Worm (Caenorhabditis elegans) whole organism, midembryonic: ENCODE results near the gene F11E6.4.

ENCODE experiments used
- T22C8.4 ChIP-seq: fragments of 200-800 bp; sonication (Bioruptor generic); IDR thresholded peaks from 2 replicates; pipeline ENCODE4 v1.3.6; 2022; ENCODE audit warnings: missing genetic modification characterization, missing compliant biosample characterization
- cog-1 ChIP-seq: sonication (generic microtip); optimal IDR thresholded peaks from 2 replicates; lab custom pipeline; 2016; ENCODE audit warnings: missing genetic modification characterization, missing compliant biosample characterization
- flt-1 ChIP-seq: fragments of 200-800 bp; sonication (Bioruptor generic); IDR thresholded peaks from 2 replicates; pipeline ENCODE4 v1.3.6; 2022; ENCODE audit warnings: missing genetic modification characterization, missing compliant biosample characterization
- klf-2 ChIP-seq: fragments of 200-800 bp; sonication (Bioruptor generic); conservative IDR thresholded peaks from 2 replicates; pipeline ENCODE4 v1.3.6; 2022; ENCODE audit warnings: missing genetic modification reagents, missing genetic modification characterization, missing compliant biosample characterization
- med-1 ChIP-seq: sonication (generic microtip); optimal IDR thresholded peaks from 2 replicates; lab custom pipeline; 2017; ENCODE audit warnings: missing genetic modification characterization, mild to moderate bottlenecking, missing compliant biosample characterization, antibody characterized with exemption, missing genetic modification reagents; ENCODE audit not compliant: insufficient read depth
- ref-1 ChIP-seq: fragments of 200-800 bp; sonication (Bioruptor generic); conservative IDR thresholded peaks from 2 replicates; pipeline ENCODE4 v1.3.6; 2022; ENCODE audit warnings: missing genetic modification reagents, missing genetic modification characterization, missing compliant biosample characterization
- tab-1 ChIP-seq: fragments of 200-800 bp; sonication (Bioruptor generic); IDR thresholded peaks from 2 replicates; pipeline ENCODE4 v1.3.6; 2022; ENCODE audit warnings: missing genetic modification characterization, missing compliant biosample characterization
- ztf-23 ChIP-seq: fragments of 200-800 bp; sonication (Bioruptor generic); IDR thresholded peaks from 2 replicates; pipeline ENCODE4 v1.3.6; 2022; ENCODE audit warnings: missing genetic modification reagents, missing genetic modification characterization, missing compliant biosample characterization
- ztf-29 ChIP-seq: fragments of 200-800 bp; sonication (Bioruptor generic); IDR thresholded peaks from 2 replicates; pipeline ENCODE4 v1.3.6; 2022; ENCODE audit warnings: missing genetic modification reagents, missing genetic modification characterization, missing compliant biosample characterization

Gene F11E6.4

ce11 chrIV:17440001-17440400 lies 30.2 kb downstream of the F11E6.4 start, which contains the start of gene C06A12.19:
Gene C06A12.19 (minus strand): TSS chrIV:17440101.
- TF ChIP-seq tab-1 (GFP tag; lab: Robert Waterston, UW) (no peak), ztf-23 (GFP tag; lab: Robert Waterston, UW) (no peak), ztf-29 (GFP tag; lab: Robert Waterston, UW) (no peak)

- TF ChIP-seq ref-1 (GFP tag; lab: Robert Waterston, UW): no peak
- no peak for TF ChIP-seq tab-1 (GFP tag; lab: Robert Waterston, UW)
- TF ChIP-seq T22C8.4 (GFP tag; lab: Robert Waterston, UW): no peak
- TF ChIP-seq ztf-23 (GFP tag; lab: Robert Waterston, UW): no peak
- TF ChIP-seq flt-1 (GFP tag; lab: Robert Waterston, UW): no peak
- no peak for TF ChIP-seq ztf-29 (GFP tag; lab: Robert Waterston, UW)
- no peak for TF ChIP-seq med-1
- TF ChIP-seq cog-1 (tag; lab: Kevin White, UChicago): no peak
- TF ChIP-seq klf-2 (GFP tag; lab: Robert Waterston, UW): no peak
These were observed 33.1 kb downstream of the F11E6.4 start, which contains the start of gene C06A12.8 for ce11 chrIV:17437038-17437437. Gene C06A12.8 (plus strand): TSS chrIV:17437338.

- TF ChIP-seq klf-2 (GFP tag; lab: Robert Waterston, UW) (no peak), ztf-23 (GFP tag; lab: Robert Waterston, UW) (no peak), ztf-29 (GFP tag; lab: Robert Waterston, UW) (no peak), tab-1 (GFP tag; lab: Robert Waterston, UW) (no peak), flt-1 (GFP tag; lab: Robert Waterston, UW) (no peak), cog-1 (tag; lab: Kevin White, UChicago) (no peak), T22C8.4 (GFP tag; lab: Robert Waterston, UW) (no peak), ref-1 (GFP tag; lab: Robert Waterston, UW) (no peak), med-1 (no peak)
These were observed 33.6 kb downstream of the F11E6.4 start, which contains the start of gene gcy-27 for ce11 chrIV:17436552-17436951. Gene gcy-27 (minus strand): TSS chrIV:17436652.

- TF ChIP-seq cog-1 (tag; lab: Kevin White, UChicago): no peak
- no peak for TF ChIP-seq ztf-23 (GFP tag; lab: Robert Waterston, UW)
- TF ChIP-seq med-1: no peak
- TF ChIP-seq tab-1 (GFP tag; lab: Robert Waterston, UW): no peak
- TF ChIP-seq flt-1 (GFP tag; lab: Robert Waterston, UW): no peak
- TF ChIP-seq T22C8.4 (GFP tag; lab: Robert Waterston, UW): no peak
- TF ChIP-seq ztf-29 (GFP tag; lab: Robert Waterston, UW): no peak
- no peak for TF ChIP-seq ref-1 (GFP tag; lab: Robert Waterston, UW)
These were observed 34.9 kb downstream of the F11E6.4 start for ce11 chrIV:17435228-17435627.

- TF ChIP-seq tab-1 (GFP tag; lab: Robert Waterston, UW): no peak
- no peak for TF ChIP-seq ztf-29 (GFP tag; lab: Robert Waterston, UW)
- TF ChIP-seq ref-1 (GFP tag; lab: Robert Waterston, UW): no peak
- TF ChIP-seq cog-1 (tag; lab: Kevin White, UChicago): no peak
- no peak for TF ChIP-seq flt-1 (GFP tag; lab: Robert Waterston, UW)
- TF ChIP-seq med-1: no peak
- TF ChIP-seq klf-2 (GFP tag; lab: Robert Waterston, UW): no peak
- no peak for TF ChIP-seq T22C8.4 (GFP tag; lab: Robert Waterston, UW)
- no peak for TF ChIP-seq ztf-23 (GFP tag; lab: Robert Waterston, UW)
These were observed 37.8 kb downstream of the F11E6.4 start for ce11 chrIV:17432223-17432826.

ce11 chrIV:17431287-17431686 lies 38.9 kb downstream of the F11E6.4 start, which contains the start of gene lact-6:
Gene lact-6 (minus strand): TSS chrIV:17431387.
- TF ChIP-seq ztf-29 (GFP tag; lab: Robert Waterston, UW): no peak
- TF ChIP-seq tab-1 (GFP tag; lab: Robert Waterston, UW): no peak
- no peak for TF ChIP-seq ref-1 (GFP tag; lab: Robert Waterston, UW)
- TF ChIP-seq med-1: no peak
- no peak for TF ChIP-seq T22C8.4 (GFP tag; lab: Robert Waterston, UW)
- no peak for TF ChIP-seq flt-1 (GFP tag; lab: Robert Waterston, UW)
- TF ChIP-seq ztf-23 (GFP tag; lab: Robert Waterston, UW): no peak
- no peak for TF ChIP-seq cog-1 (tag; lab: Kevin White, UChicago)
- no peak for TF ChIP-seq klf-2 (GFP tag; lab: Robert Waterston, UW)

- TF ChIP-seq klf-2 (GFP tag; lab: Robert Waterston, UW) (no peak), flt-1 (GFP tag; lab: Robert Waterston, UW) (no peak), ztf-23 (GFP tag; lab: Robert Waterston, UW) (no peak), ref-1 (GFP tag; lab: Robert Waterston, UW) (no peak), med-1 (no peak), cog-1 (tag; lab: Kevin White, UChicago) (no peak), ztf-29 (GFP tag; lab: Robert Waterston, UW) (no peak)
These were observed 42.7 kb downstream of the F11E6.4 start, which contains the start of gene C06A12.3 for ce11 chrIV:17427423-17427822. Gene C06A12.3 (plus strand): TSS chrIV:17427723.

- TF ChIP-seq klf-2 (GFP tag; lab: Robert Waterston, UW) (no peak), cog-1 (tag; lab: Kevin White, UChicago) (no peak), ztf-29 (GFP tag; lab: Robert Waterston, UW) (no peak), med-1 (no peak), tab-1 (GFP tag; lab: Robert Waterston, UW) (no peak), ref-1 (GFP tag; lab: Robert Waterston, UW) (no peak), flt-1 (GFP tag; lab: Robert Waterston, UW) (no peak), ztf-23 (GFP tag; lab: Robert Waterston, UW) (no peak), T22C8.4 (GFP tag; lab: Robert Waterston, UW) (no peak)
These were observed 43.2 kb downstream of the F11E6.4 start for ce11 chrIV:17426970-17427369.
